Worm (Caenorhabditis elegans) whole organism, mixed stage, embryonic: Measurements from ENCODE around the gene sms-2.

Source experiments
- blmp-1 ChIP-seq: fragments of 150-350 bp; optimal IDR thresholded peaks from 2 replicates; lab custom pipeline; 2014; ENCODE audit warnings: missing biosample characterization, missing genetic modification characterization
- elt-3 ChIP-seq: fragments of 150-350 bp; optimal IDR thresholded peaks from 2 replicates; lab custom pipeline; 2014; ENCODE audit warnings: missing biosample characterization, missing genetic modification characterization
- ham-2 ChIP-seq: fragments of 200-800 bp; sonication (Bioruptor generic); optimal IDR thresholded peaks from 2 replicates; lab custom pipeline; 2018; ENCODE audit warnings: mild to moderate bottlenecking, missing genetic modification characterization, missing compliant biosample characterization
- nhr-76 ChIP-seq: sonication (generic microtip); optimal IDR thresholded peaks from 2 replicates; lab custom pipeline; 2017; ENCODE audit warnings: missing biosample characterization, missing genetic modification characterization
- snpc-4 ChIP-seq: fragments of 150-350 bp; optimal IDR thresholded peaks from 2 replicates; lab custom pipeline; 2014; ENCODE audit warnings: missing biosample characterization, missing genetic modification characterization
- sptf-1 ChIP-seq: sonication (generic microtip); optimal IDR thresholded peaks from 2 replicates; lab custom pipeline; 2017; ENCODE audit warnings: mild to moderate bottlenecking, missing genetic modification characterization, moderate library complexity, missing compliant biosample characterization
- unc-62 ChIP-seq: fragments of 150-350 bp; optimal IDR thresholded peaks from 2 replicates; lab custom pipeline; 2014; ENCODE audit warnings: missing biosample characterization, missing genetic modification reagents, missing genetic modification characterization

DNA sequence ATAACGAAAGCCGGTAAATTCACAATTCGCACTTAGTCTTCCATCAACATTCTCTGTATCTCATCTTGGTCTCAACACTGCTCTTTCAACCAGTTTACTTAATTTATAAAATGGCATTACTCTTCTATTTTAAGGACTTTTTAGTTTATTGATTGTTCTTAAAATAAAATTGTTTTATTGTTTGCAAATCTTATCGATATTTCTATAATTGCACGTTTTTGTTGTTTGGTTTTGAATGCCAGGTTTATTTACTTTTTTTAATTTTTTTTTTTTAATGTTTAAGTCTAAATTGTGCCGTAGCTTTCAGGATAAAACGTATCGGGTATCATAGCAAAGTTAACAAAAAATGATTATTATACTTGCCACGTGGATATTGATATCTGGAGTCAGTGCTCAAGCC, 8.9 kb upstream of the sms-2 start, which contains the start of gene chil-10:
- TF ChIP-seq ham-2, result no peak
- no peak for TF ChIP-seq unc-62
- TF ChIP-seq nhr-76 (tag; lab: Kevin White, UChicago), result no peak
- TF ChIP-seq elt-3, result no peak
- TF ChIP-seq sptf-1, result no peak
- TF ChIP-seq snpc-4, result no peak
- TF ChIP-seq blmp-1 (tag; lab: Kevin White, UChicago), result no peak
